Fruit fly (Drosophila melanogaster) whole organism, embryonic: ENCODE measurements around the gene Delta.

Experiments used
- Blimp-1 ChIP-seq: fragments of 200-800 bp; sonication (Bioruptor generic); optimal IDR thresholded peaks from 3 replicates; lab custom pipeline; 2018; ENCODE audit warnings: missing biosample characterization, missing genetic modification characterization, mild to moderate bottlenecking, moderate library complexity, missing genetic modification reagents
- CG13287 ChIP-seq: fragments of 200-800 bp; sonication (Bioruptor generic); IDR thresholded peaks from 2 replicates; pipeline ENCODE4 v1.3.6; 2022; ENCODE audit warnings: missing biosample characterization, missing genetic modification characterization; ENCODE audit not compliant: partially characterized antibody
- CG31441 ChIP-seq: fragments of 200-800 bp; sonication (Bioruptor generic); IDR thresholded peaks from 2 replicates; pipeline ENCODE4 v1.3.6; 2022; ENCODE audit warnings: missing biosample characterization, missing genetic modification characterization
- CG32532 ChIP-seq: fragments of 200-800 bp; sonication (Bioruptor generic); IDR thresholded peaks from 2 replicates; pipeline ENCODE4 v1.3.6; 2022; ENCODE audit warnings: missing biosample characterization, missing genetic modification characterization
- CG6654 ChIP-seq: fragments of 200-800 bp; sonication (Bioruptor generic); optimal IDR thresholded peaks from 2 replicates; lab custom pipeline; 2017; ENCODE audit warnings: missing biosample characterization, mild to moderate bottlenecking, missing genetic modification characterization
- CG7987 ChIP-seq: fragments of 200-800 bp; sonication (Bioruptor generic); optimal IDR thresholded peaks from 2 replicates; lab custom pipeline; 2018; ENCODE audit warnings: missing biosample characterization, mild to moderate bottlenecking, missing genetic modification characterization, moderate library complexity
- CG8290 ChIP-seq, 3 experiments: fragments of 200-800 bp; sonication (Bioruptor generic); optimal IDR thresholded peaks; 2 replicates each; lab custom pipeline; 2016 to 2019; ENCODE audit warnings: missing biosample characterization in 3 of 3, missing genetic modification characterization in 3 of 3, mild to moderate bottlenecking in 2 of 3, moderate library complexity in 1 of 3
- D ChIP-seq, 2 experiments: fragments of 200-800 bp in 1 of 2; fragments of >200 bp in 1 of 2; sonication (Bioruptor generic) in 1 of 2; optimal IDR thresholded peaks; 2 replicates in 1 of 2; 3 replicates in 1 of 2; lab custom pipeline; 2017; ENCODE audit warnings: mild to moderate bottlenecking in 1 of 2, missing biosample characterization in 1 of 2, missing genetic modification characterization in 1 of 2, missing genetic modification reagents in 1 of 2
- Deaf1 ChIP-seq: fragments of 200-800 bp; optimal IDR thresholded peaks from 3 replicates; lab custom pipeline; 2019; ENCODE audit warnings: missing biosample characterization, mild to moderate bottlenecking, missing genetic modification characterization, moderate library complexity
- Ets65A ChIP-seq: fragments of 200-800 bp; sonication (Bioruptor generic); peaks from one replicate; lab custom pipeline; 2016; ENCODE audit warnings: missing biosample characterization, missing genetic modification characterization
- HLH54F ChIP-seq: fragments of 200-800 bp; sonication (Bioruptor generic); optimal IDR thresholded peaks from 3 replicates; lab custom pipeline; 2016; ENCODE audit warnings: missing biosample characterization, missing genetic modification characterization
- Hand ChIP-seq: fragments of 200-800 bp; sonication (Bioruptor generic); optimal IDR thresholded peaks from 2 replicates; lab custom pipeline; 2017; ENCODE audit warnings: mild to moderate bottlenecking, missing biosample characterization, missing genetic modification reagents, missing genetic modification characterization
- Jarid2 ChIP-seq: fragments of 200-800 bp; sonication (Bioruptor generic); optimal IDR thresholded peaks from 3 replicates; lab custom pipeline; 2017; ENCODE audit warnings: mild to moderate bottlenecking, missing biosample characterization, missing genetic modification reagents, missing genetic modification characterization
- Lpt ChIP-seq: fragments of >200 bp; optimal IDR thresholded peaks from 2 replicates; lab custom pipeline; 2018; ENCODE audit warnings: missing biosample characterization, missing genetic modification characterization
- Max ChIP-seq: fragments of 200-800 bp; sonication (Bioruptor generic); optimal IDR thresholded peaks from 2 replicates; lab custom pipeline; 2016; ENCODE audit warnings: missing biosample characterization, mild to moderate bottlenecking, missing genetic modification characterization
- Sin3A ChIP-seq: fragments of >200 bp; optimal IDR thresholded peaks from 2 replicates; lab custom pipeline; 2018
- cg ChIP-seq: fragments of 200-800 bp; sonication (Bioruptor generic); optimal IDR thresholded peaks from 3 replicates; lab custom pipeline; 2019; ENCODE audit warnings: missing biosample characterization, mild to moderate bottlenecking, missing genetic modification characterization, moderate library complexity
- corto ChIP-seq: fragments of 200-800 bp; sonication (Bioruptor generic); optimal IDR thresholded peaks from 2 replicates; lab custom pipeline; 2016; ENCODE audit warnings: missing biosample characterization, mild to moderate bottlenecking, missing genetic modification characterization, moderate library complexity
- fd96Cb ChIP-seq: fragments of 200-800 bp; sonication (Bioruptor generic); optimal IDR thresholded peaks from 2 replicates; lab custom pipeline; 2018; ENCODE audit warnings: missing biosample characterization, mild to moderate bottlenecking, missing genetic modification characterization, moderate library complexity
- grn ChIP-seq: fragments of 200-800 bp; sonication (Bioruptor generic); optimal IDR thresholded peaks from 3 replicates; lab custom pipeline; 2017; ENCODE audit warnings: missing biosample characterization, missing genetic modification characterization
- kni ChIP-seq: fragments of 200-800 bp; sonication (Bioruptor generic); optimal IDR thresholded peaks from 3 replicates; lab custom pipeline; 2017; ENCODE audit warnings: mild to moderate bottlenecking, missing biosample characterization, missing genetic modification reagents, missing genetic modification characterization
- lbe ChIP-seq: fragments of 200-800 bp; sonication (Bioruptor generic); optimal IDR thresholded peaks from 2 replicates; lab custom pipeline; 2016; ENCODE audit warnings: missing biosample characterization, mild to moderate bottlenecking, missing genetic modification characterization
- nom ChIP-seq: fragments of 200-800 bp; sonication (Bioruptor generic); optimal IDR thresholded peaks from 2 replicates; lab custom pipeline; 2017; ENCODE audit warnings: missing biosample characterization, missing genetic modification characterization, mild to moderate bottlenecking, moderate library complexity, missing genetic modification reagents
- onecut ChIP-seq: fragments of 200-800 bp; sonication (Bioruptor generic); IDR thresholded peaks from 2 replicates; pipeline ENCODE4 v1.3.6; 2022; ENCODE audit warnings: missing biosample characterization, missing genetic modification characterization
- otp ChIP-seq: fragments of 200-800 bp; sonication (Bioruptor generic); IDR thresholded peaks from 3 replicates; pipeline ENCODE4, ENCODE4 v1.3.6; 2022; ENCODE audit warnings: missing biosample characterization, missing genetic modification characterization
- pros ChIP-seq: fragments of 200-800 bp; sonication (Bioruptor generic); optimal IDR thresholded peaks from 3 replicates; lab custom pipeline; 2019; ENCODE audit warnings: missing biosample characterization, mild to moderate bottlenecking, missing genetic modification characterization, moderate library complexity
- repo ChIP-seq: fragments of 200-800 bp; sonication (Bioruptor generic); optimal IDR thresholded peaks from 2 replicates; lab custom pipeline; 2016; ENCODE audit warnings: missing biosample characterization, missing genetic modification characterization
- sr ChIP-seq: fragments of 200-800 bp; sonication (Bioruptor generic); IDR thresholded peaks from 3 replicates; pipeline ENCODE4 v1.3.6; 2022; ENCODE audit warnings: missing biosample characterization, missing genetic modification characterization
- stwl ChIP-seq: fragments of 200-800 bp; sonication (Bioruptor generic); optimal IDR thresholded peaks from 3 replicates; lab custom pipeline; 2018; ENCODE audit warnings: missing biosample characterization, mild to moderate bottlenecking, missing genetic modification characterization, moderate library complexity
- vfl ChIP-seq: fragments of 200-800 bp; sonication (Bioruptor generic); optimal IDR thresholded peaks from 2 replicates; lab custom pipeline; 2016; ENCODE audit warnings: missing biosample characterization, missing genetic modification characterization
- zfh1 ChIP-seq: fragments of 200-800 bp; sonication (Bioruptor generic); IDR thresholded peaks from 3 replicates; pipeline ENCODE4 v1.3.6; 2022; ENCODE audit warnings: missing biosample characterization, missing genetic modification characterization

Delta gene

DNA sequence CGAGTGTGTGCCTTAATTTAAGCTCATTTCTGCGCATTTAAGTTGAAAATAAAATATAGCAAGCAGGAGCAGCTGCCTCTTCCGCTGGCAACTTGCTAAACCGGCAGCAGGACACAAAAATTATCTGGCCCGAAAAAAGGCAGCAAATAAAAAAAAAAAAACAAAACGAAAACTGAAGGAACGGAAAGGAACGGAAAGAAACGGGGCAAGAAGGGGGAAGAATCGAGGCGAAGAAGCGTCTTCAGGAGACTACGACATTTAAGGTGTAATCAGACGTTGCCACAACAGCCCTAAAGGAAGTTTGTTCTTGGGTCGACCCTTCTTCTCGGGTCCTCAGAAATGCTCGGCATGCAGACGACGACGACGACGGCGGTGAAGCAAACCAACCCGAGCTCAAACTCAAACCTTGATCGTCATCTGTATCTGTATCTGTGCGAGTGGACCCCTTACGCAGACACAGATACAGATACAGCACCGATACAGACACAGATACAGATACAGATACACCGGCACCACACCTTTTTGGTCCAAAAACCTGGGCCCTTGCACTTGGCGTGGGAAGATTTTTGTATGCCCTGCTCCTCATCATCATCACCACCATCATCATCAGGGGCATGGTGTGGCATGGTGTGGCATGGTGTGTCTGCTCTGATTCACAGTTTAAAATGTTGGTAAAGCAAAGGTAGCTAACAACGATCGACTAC, 15.5 kb downstream of the Delta start:
- TF ChIP-seq Deaf1 (tag; lab: Kevin White, UChicago) (peak; percentile 43), D (optimal IDR thresholded peaks at IDR 0.05; lab: Kevin White, UChicago) (peak; percentile 60), D (GFP tag; optimal IDR thresholded peaks at IDR 0.05; lab: Kevin White, UChicago) (no peak), onecut (GFP tag; lab: Robert Waterston, UW) (no peak), fd96Cb (tag; lab: Kevin White, UChicago) (no peak), HLH54F (GFP tag; lab: Kevin White, UChicago) (no peak), Lpt (GFP tag; lab: Kevin White, UChicago) (no peak), nom (peak; percentile 25), Hand (GFP tag; lab: Kevin White, UChicago) (no peak), grn (peak; percentile 9), lbe (GFP tag; lab: Kevin White, UChicago) (peak; percentile 21), Jarid2 (GFP tag; lab: Kevin White, UChicago) (no peak), cg (peak; percentile 72), repo (no peak), corto (GFP tag; lab: Kevin White, UChicago) (peak; percentile 64), pros (GFP tag; lab: Kevin White, UChicago) (peak; percentile 53), kni (GFP tag; lab: Kevin White, UChicago) (peak; percentile 90), sr (peak; percentile 39; the same call in 1 of the 3 replicates), zfh1 (0 out of 3 replicates have a peak, but pooled peaks have one; percentile 6)

DNA sequence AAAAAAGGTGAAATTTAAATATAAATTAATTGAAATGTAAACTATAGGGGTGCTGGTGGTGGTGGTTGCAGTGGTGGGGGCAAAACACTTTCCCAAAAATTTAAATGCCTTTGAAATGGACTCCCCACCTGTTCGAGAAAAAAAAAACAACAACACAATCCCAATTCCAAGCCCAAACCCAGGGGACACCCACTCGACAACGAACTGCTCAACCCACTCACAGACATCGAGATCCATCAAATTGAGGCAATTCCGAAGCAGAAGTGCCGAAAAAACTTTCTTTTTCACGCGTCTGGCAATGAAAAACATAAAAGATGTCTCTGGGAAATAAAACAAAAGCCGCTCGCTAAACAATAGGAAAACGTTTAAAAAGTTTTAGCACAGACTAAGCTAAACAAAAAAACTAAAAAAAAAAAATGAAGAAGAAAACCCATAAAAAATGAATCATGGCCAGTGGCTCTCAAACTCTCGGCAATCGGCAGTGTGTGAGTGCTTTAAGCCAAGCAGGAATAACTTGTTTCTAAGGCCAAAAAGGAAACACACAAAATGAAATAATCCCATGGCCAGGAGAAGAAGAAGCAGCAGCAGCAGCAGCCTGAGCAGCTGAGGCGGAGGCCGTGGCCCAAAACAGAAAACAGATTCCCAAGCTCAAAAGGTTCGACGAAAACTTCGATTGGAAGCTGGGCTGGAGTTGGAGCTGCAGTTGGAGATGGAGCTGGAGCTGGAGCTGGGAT, 17.1 kb downstream of the Delta start:
- TF ChIP-seq otp (GFP tag; lab: Robert Waterston, UW), result no peak
- peak; percentile 55; the same call in 2 of the 3 replicates for TF ChIP-seq sr
- TF ChIP-seq Blimp-1, result peak; percentile 50
- TF ChIP-seq Max (GFP tag; lab: Kevin White, UChicago), result no peak
- TF ChIP-seq CG32532 (GFP tag; lab: Robert Waterston, UW), result no peak
- TF ChIP-seq nom, result peak; percentile 27
- peak; percentile 40 for TF ChIP-seq CG6654 (GFP tag; lab: Kevin White, UChicago)
- TF ChIP-seq CG31441, result no peak
- no peak for TF ChIP-seq vfl (GFP tag; lab: Kevin White, UChicago)
- TF ChIP-seq CG8290 (GFP tag; optimal IDR thresholded peaks at IDR 0.05; lab: Kevin White, UChicago), result no peak
- no peak for TF ChIP-seq CG8290 (tag; optimal IDR thresholded peaks at IDR 0.05; lab: Kevin White, UChicago)
- TF ChIP-seq CG7987 (GFP tag; lab: Kevin White, UChicago), result no peak
- no peak for TF ChIP-seq CG13287 (GFP tag; lab: Robert Waterston, UW)

DNA sequence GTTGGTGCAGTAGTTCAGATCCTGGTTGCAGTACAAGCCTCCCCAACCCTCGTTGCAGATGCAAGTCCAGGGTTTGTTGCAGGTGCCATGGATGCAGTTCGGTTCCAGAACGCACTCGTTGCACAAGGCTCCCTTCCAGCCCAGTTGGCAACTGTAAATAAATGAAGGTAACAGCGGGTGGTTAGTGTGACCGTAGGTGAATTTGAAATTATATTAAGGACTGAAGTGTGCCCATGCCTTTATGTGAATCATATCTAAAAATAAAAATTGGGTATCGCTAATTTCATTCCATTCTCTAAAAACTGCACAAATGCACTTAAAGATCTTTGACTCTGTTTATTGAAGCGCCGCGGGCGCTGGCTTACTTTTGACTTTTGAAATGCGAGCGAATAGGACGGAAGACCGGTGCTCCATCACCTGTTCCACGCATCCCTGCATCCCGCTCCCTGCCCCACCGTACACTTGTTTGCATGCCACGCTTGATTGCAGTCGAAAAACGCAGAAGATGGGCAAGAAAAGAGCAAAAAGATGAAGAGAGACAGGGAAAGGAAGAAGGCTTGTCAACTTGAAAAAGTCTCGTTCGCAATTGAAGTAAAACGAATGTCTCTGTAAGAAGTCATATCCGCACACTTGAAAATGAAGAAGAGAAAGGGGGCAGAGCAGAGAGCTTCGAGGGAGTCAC, 19.4 kb downstream of the Delta start:
- TF ChIP-seq stwl (tag; lab: Kevin White, UChicago) (peak; percentile 95), Ets65A (GFP tag; lab: Kevin White, UChicago) (peak; percentile 6), Sin3A (no peak)
